Worm (Caenorhabditis elegans): ENCODE measurements around the gene Y37E11B.7.

The Y37E11B.7 gene

DNA sequence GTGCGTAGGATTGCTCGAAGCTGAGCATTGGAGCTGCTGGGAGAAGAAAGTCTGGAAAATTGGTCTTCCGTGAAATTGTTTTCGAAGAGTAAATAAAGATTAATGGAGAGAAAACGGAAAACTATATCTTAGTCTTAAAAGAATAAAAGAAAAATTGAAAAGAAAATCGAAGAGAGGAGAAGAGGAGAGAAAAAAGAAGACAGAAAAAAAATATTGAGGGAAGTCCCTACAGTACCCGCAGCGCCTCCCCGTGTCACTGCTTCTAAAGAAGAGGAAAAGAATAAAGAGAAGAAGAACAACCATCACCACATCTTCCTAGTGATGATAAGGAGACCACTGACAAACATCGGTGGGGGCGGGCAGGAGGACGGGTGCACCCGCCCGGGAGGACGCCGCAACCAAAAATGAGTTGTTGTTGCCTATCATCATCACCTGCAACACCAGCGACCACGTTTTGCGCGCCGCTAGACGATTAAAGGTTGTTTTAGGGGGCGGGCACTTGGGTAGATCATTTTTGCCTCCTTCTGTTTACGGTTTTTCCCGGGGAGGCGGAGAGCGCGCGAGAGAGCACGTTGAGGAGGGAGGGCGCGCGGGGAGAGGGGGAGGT lies 48.8 kb upstream of the Y37E11B.7 start, which contains the start of gene CC8.2 (continued):
- TF ChIP-seq lsy-27 (tag; optimal IDR thresholded peaks at IDR 0.05; ENCODE audit: borderline replicate concordance, insufficient read depth) (no peak), pbrm-1 (GFP tag; IDR thresholded peaks at IDR 0.05) (no peak), ZK185.1 (tag; optimal IDR thresholded peaks at IDR 0.05; ENCODE audit: poor library complexity, severe bottlenecking) (no peak), attf-6 (GFP tag; IDR thresholded peaks at IDR 0.05) (no peak), dox-1 (GFP tag; IDR thresholded peaks at IDR 0.05) (no peak; the same call in 1 of the 2 replicates), cebp-1 (GFP tag; IDR thresholded peaks at IDR 0.05) (no peak), cebp-1 (tag; optimal IDR thresholded peaks at IDR 0.05) (peak; percentile 6), nhr-120 (GFP tag; IDR thresholded peaks at IDR 0.05) (no peak), snpc-3.4 (tag; optimal IDR thresholded peaks at IDR 0.05) (no peak), hrde-1 (tag; optimal IDR thresholded peaks at IDR 0.05; ENCODE audit: borderline replicate concordance) (no peak), atf-7 (tag; optimal IDR thresholded peaks at IDR 0.05) (peak; percentile 12), hlh-26 (GFP tag; conservative IDR thresholded peaks at IDR 0.05) (no peak), F57A8.1 (GFP tag; optimal IDR thresholded peaks at IDR 0.05) (no peak), akir-1 (GFP tag; optimal IDR thresholded peaks at IDR 0.05) (no peak), egl-18 (GFP tag; IDR thresholded peaks at IDR 0.05) (no peak), ztf-22 (GFP tag; optimal IDR thresholded peaks at IDR 0.05) (no peak), athp-1 (tag; optimal IDR thresholded peaks at IDR 0.05) (peak; percentile 43), Y56A3A.18 (GFP tag; IDR thresholded peaks at IDR 0.05) (no peak), B0336.3 (GFP tag; IDR thresholded peaks at IDR 0.05) (peak; percentile 43; the same call in 1 of the 2 replicates), fkh-3 (tag; optimal IDR thresholded peaks at IDR 0.05) (no peak), ceh-40 (GFP tag; IDR thresholded peaks at IDR 0.05) (no peak), madf-3 (GFP tag; IDR thresholded peaks at IDR 0.05) (0 out of 2 replicates have a peak, but pooled peaks have one; percentile 41), F33H1.4 (GFP tag; IDR thresholded peaks at IDR 0.05) (peak; percentile 32; the same call in 1 of the 2 replicates), attf-3 (GFP tag; conservative IDR thresholded peaks at IDR 0.05) (no peak), ekl-4 (GFP tag; IDR thresholded peaks at IDR 0.05) (peak; percentile 72), F49E8.2 (tag; optimal IDR thresholded peaks at IDR 0.05; ENCODE audit: insufficient read depth) (no peak), snpc-4 (GFP tag; optimal IDR thresholded peaks at IDR 0.05) (no peak), snpc-4 (tag; optimal IDR thresholded peaks at IDR 0.05) (no peak), egl-44 (GFP tag; IDR thresholded peaks at IDR 0.05) (no peak), T07F8.4 (tag; optimal IDR thresholded peaks at IDR 0.05) (no peak), zfh-2 (GFP tag; conservative IDR thresholded peaks at IDR 0.05) (peak; percentile 75), nfya-1 (tag; optimal IDR thresholded peaks at IDR 0.05; ENCODE audit: borderline replicate concordance, insufficient read depth) (no peak), snpc-1.1 (tag; optimal IDR thresholded peaks at IDR 0.05; ENCODE audit: insufficient read depth) (no peak), lin-26 (GFP tag; IDR thresholded peaks at IDR 0.05) (peak; percentile 82), unc-130 (GFP tag; optimal IDR thresholded peaks at IDR 0.05) (no peak), bed-1 (GFP tag; IDR thresholded peaks at IDR 0.05) (no peak), dpff-1 (tag; optimal IDR thresholded peaks at IDR 0.05) (no peak)

DNA sequence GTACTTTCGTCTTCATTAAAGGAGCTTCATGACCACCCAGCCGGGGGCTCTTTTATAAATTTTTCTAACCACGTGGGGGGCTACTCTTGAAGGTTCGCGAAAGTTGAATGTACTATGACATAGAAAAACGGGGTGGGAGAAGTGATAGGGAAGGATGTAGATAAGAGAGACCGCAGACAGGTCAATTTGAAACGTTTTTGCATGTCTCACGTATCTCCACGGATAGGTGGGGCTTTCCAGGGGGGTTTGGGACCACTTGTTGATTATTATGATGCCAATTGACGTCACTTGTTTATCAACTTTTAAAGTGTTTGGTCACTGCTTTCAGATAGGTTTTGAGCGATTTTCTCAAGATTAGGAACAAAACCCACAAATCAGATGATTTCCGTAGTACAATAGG lies 47.6 kb upstream of the Y37E11B.7 start:
- no peak for TF ChIP-seq gei-17 (GFP tag; optimal IDR thresholded peaks at IDR 0.05)
- TF ChIP-seq nhr-120 (GFP tag; IDR thresholded peaks at IDR 0.05): no peak
- TF ChIP-seq unc-130 (GFP tag; optimal IDR thresholded peaks at IDR 0.05): no peak
- TF ChIP-seq F49E8.2 (tag; optimal IDR thresholded peaks at IDR 0.05; ENCODE audit: insufficient read depth): no peak
- no peak for TF ChIP-seq madf-10 (tag; optimal IDR thresholded peaks at IDR 0.05)
- TF ChIP-seq die-1 (tag; optimal IDR thresholded peaks at IDR 0.05): no peak
- TF ChIP-seq snpc-1.3 (tag; optimal IDR thresholded peaks at IDR 0.05; ENCODE audit: insufficient read depth): no peak
- no peak for TF ChIP-seq aptf-2 (GFP tag; conservative IDR thresholded peaks at IDR 0.05)
- peak; percentile 31; the same call in 1 of the 2 replicates for TF ChIP-seq hsf-1 (GFP tag; IDR thresholded peaks at IDR 0.05)
- no peak for TF ChIP-seq nhr-179 (tag; optimal IDR thresholded peaks at IDR 0.05)
- no peak for TF ChIP-seq nhr-80 (tag; optimal IDR thresholded peaks at IDR 0.05)
- TF ChIP-seq nhr-27 (tag; optimal IDR thresholded peaks at IDR 0.05): no peak
- TF ChIP-seq ceh-100 (GFP tag; IDR thresholded peaks at IDR 0.05): no peak
- TF ChIP-seq F22D6.2 (tag; optimal IDR thresholded peaks at IDR 0.05): no peak
